Worm (Caenorhabditis elegans) whole organism, mixed stage, embryonic: ENCODE measurements around the gene him-17.

Experiments
- ceh-39 ChIP-seq: fragments of 150-350 bp; optimal IDR thresholded peaks from 2 replicates; lab custom pipeline; 2014; ENCODE audit warnings: missing biosample characterization, missing genetic modification characterization
- ces-1 ChIP-seq: fragments of 150-350 bp; optimal IDR thresholded peaks from 2 replicates; lab custom pipeline; 2014; ENCODE audit warnings: missing biosample characterization, missing genetic modification reagents, missing genetic modification characterization
- flh-1 ChIP-seq: fragments of 200-800 bp; sonication (Bioruptor generic); optimal IDR thresholded peaks from 2 replicates; lab custom pipeline; 2018; ENCODE audit warnings: mild to moderate bottlenecking, missing genetic modification characterization, moderate library complexity, missing compliant biosample characterization
- hlh-1 ChIP-seq: fragments of 150-350 bp; optimal IDR thresholded peaks from 2 replicates; lab custom pipeline; 2014; ENCODE audit warnings: missing biosample characterization, missing genetic modification reagents, missing genetic modification characterization
- lsy-2 ChIP-seq: fragments of 150-350 bp; optimal IDR thresholded peaks from 2 replicates; lab custom pipeline; 2014; ENCODE audit warnings: missing biosample characterization, missing genetic modification characterization
- mab-5 ChIP-seq: fragments of 150-350 bp; optimal IDR thresholded peaks from 2 replicates; lab custom pipeline; 2014; ENCODE audit warnings: missing biosample characterization, missing genetic modification characterization
- mep-1 ChIP-seq: fragments of 150-350 bp; optimal IDR thresholded peaks from 2 replicates; lab custom pipeline; 2017; ENCODE audit warnings: missing biosample characterization, missing genetic modification reagents, missing genetic modification characterization, inconsistent platforms
- nhr-2 ChIP-seq: fragments of 150-350 bp; optimal IDR thresholded peaks from 2 replicates; lab custom pipeline; 2014; ENCODE audit warnings: missing biosample characterization, missing genetic modification characterization
- nhr-237 ChIP-seq: fragments of 150-350 bp; optimal IDR thresholded peaks from 2 replicates; lab custom pipeline; 2014; ENCODE audit warnings: missing biosample characterization, missing genetic modification characterization
- nhr-76 ChIP-seq: sonication (generic microtip); optimal IDR thresholded peaks from 2 replicates; lab custom pipeline; 2017; ENCODE audit warnings: missing biosample characterization, missing genetic modification characterization
- pha-4 ChIP-seq: fragments of 150-350 bp; optimal IDR thresholded peaks from 2 replicates; lab custom pipeline; 2018; ENCODE audit warnings: missing biosample characterization, missing genetic modification reagents, missing genetic modification characterization
- sptf-1 ChIP-seq: sonication (generic microtip); optimal IDR thresholded peaks from 2 replicates; lab custom pipeline; 2017; ENCODE audit warnings: mild to moderate bottlenecking, missing genetic modification characterization, moderate library complexity, missing compliant biosample characterization
- unc-120 ChIP-seq: sonication (generic microtip); optimal IDR thresholded peaks from 2 replicates; lab custom pipeline; 2017; ENCODE audit warnings: missing genetic modification characterization, missing compliant biosample characterization; ENCODE audit not compliant: poor library complexity, severe bottlenecking
- unc-62 ChIP-seq: fragments of 150-350 bp; optimal IDR thresholded peaks from 2 replicates; lab custom pipeline; 2014; ENCODE audit warnings: missing biosample characterization, missing genetic modification reagents, missing genetic modification characterization

DNA sequence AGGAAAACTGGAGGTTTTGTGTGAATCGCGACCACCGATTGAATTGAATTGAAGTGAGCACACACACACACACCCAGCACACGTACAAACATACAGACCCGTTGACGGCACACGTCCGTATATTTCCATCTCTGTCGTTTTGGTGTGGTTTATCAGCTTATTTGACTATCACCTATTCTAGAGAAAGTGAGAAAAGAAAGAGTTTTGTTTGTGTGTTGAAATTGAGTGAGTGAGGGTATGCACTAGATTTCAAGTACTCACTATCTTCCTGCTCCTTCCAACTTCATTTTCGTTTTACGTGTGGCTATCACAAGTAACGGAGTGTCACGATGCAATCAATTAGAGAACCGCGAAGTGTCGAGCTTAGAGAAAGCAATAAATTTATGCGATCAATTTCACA, 12.7 kb upstream of the him-17 start:
- TF ChIP-seq unc-120 (tag; lab: Kevin White, UChicago) (no peak), nhr-2 (tag; lab: Kevin White, UChicago) (no peak), ceh-39 (tag; lab: Kevin White, UChicago) (no peak), unc-62 (GFP tag; lab: Kevin White, UChicago) (no peak), flh-1 (GFP tag; lab: Kevin White, UChicago) (no peak), mab-5 (no peak), ces-1 (GFP tag; lab: Kevin White, UChicago) (no peak), lsy-2 (tag; lab: Kevin White, UChicago) (no peak), pha-4 (tag; lab: Kevin White, UChicago) (no peak), hlh-1 (no peak), mep-1 (tag; lab: Kevin White, UChicago) (no peak), sptf-1 (tag; lab: Kevin White, UChicago) (no peak), nhr-76 (tag; lab: Kevin White, UChicago) (no peak), nhr-237 (no peak)
